Worm (Caenorhabditis elegans): Measurements from ENCODE around the gene puf-7.
"Not testable (repeated sequence)": the region's sequence is repeated elsewhere in the genome, so short reads cannot be mapped to it uniquely, and the experiment has no call there.

Gene puf-7

DNA sequence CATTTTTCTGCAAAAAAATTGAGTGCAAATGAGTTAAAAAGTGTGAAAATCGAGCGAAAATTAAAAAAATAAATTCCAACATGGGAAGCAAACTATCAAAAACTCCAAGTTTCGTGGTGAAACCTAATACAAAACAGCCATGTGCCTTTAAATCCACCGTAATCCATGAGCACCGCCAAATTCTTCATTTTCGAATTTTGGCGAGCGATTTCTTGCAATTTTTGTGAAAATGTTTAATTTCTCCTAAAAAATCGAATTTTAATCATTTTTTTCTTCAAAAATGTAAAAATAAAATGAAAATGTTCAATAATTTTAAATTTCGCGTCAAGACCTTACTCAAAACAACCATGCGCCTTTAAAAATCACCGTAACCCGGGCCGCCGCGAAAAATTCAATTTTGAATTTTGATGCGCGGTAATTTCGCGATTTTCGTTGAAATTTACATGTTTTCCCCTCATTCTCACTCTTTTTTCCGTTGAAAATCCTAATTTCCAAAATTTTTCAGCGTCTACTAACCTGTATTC, at the start of gene puf-7, which contains the start of gene snpc-3.1:
TSS of gene puf-7 (plus strand) at position 506 of the 524 bp plus-strand sequence.
TSS of gene snpc-3.1 (minus strand) at position 51 of the 524 bp plus-strand sequence.
- TF ChIP-seq snpc-4 (GFP tag; optimal IDR thresholded peaks at IDR 0.05): not testable (repeated sequence)
- TF ChIP-seq snpc-4 (tag; optimal IDR thresholded peaks at IDR 0.05): peak in 1 of 4 experiments; percentile 78
- TF ChIP-seq attf-6 (GFP tag; IDR thresholded peaks at IDR 0.05): peak; percentile 65; the same call in 1 of the 2 replicates
- TF ChIP-seq madf-3 (GFP tag; IDR thresholded peaks at IDR 0.05): 0 out of 2 replicates have a peak, but pooled peaks have one; percentile 46
- peak; percentile 97 for TF ChIP-seq F33H1.4 (GFP tag; IDR thresholded peaks at IDR 0.05)
- peak; percentile 30; the same call in 1 of the 2 replicates for TF ChIP-seq pbrm-1 (GFP tag; IDR thresholded peaks at IDR 0.05)
- peak; percentile 42 for TF ChIP-seq efl-1 (GFP tag; optimal IDR thresholded peaks at IDR 0.05)
- peak; percentile 37 for TF ChIP-seq hmg-1.2 (GFP tag; IDR thresholded peaks at IDR 0.05)
- TF ChIP-seq Y95B8A.8 (GFP tag; IDR thresholded peaks at IDR 0.05): peak; percentile 44; the same call in 1 of the 2 replicates
- peak; percentile 24; the same call in 1 of the 2 replicates for TF ChIP-seq ekl-4 (GFP tag; IDR thresholded peaks at IDR 0.05)
- TF ChIP-seq xnd-1 (tag; optimal IDR thresholded peaks at IDR 0.05): peak; percentile 90
- 0 out of 2 replicates have a peak, but pooled peaks have one; percentile 16 for TF ChIP-seq bed-2 (GFP tag; IDR thresholded peaks at IDR 0.05)
- TF ChIP-seq dox-1 (GFP tag; IDR thresholded peaks at IDR 0.05): peak; percentile 77
- peak; percentile 88 for TF ChIP-seq ceh-91 (GFP tag; IDR thresholded peaks at IDR 0.05)
- peak; percentile 34; the same call in 1 of the 2 replicates for TF ChIP-seq hsf-1 (GFP tag; IDR thresholded peaks at IDR 0.05)
- peak; percentile 84 for TF ChIP-seq lsl-1 (GFP tag; optimal IDR thresholded peaks at IDR 0.05)
- TF ChIP-seq rcor-1 (GFP tag; IDR thresholded peaks at IDR 0.05): peak; percentile 37; the same call in 1 of the 2 replicates
- peak; percentile 23 for TF ChIP-seq lin-54 (GFP tag; optimal IDR thresholded peaks at IDR 0.05)
- peak; percentile 98 for TF ChIP-seq madf-6 (GFP tag; IDR thresholded peaks at IDR 0.05)
- TF ChIP-seq D2030.7 (GFP tag; IDR thresholded peaks at IDR 0.05): peak; percentile 78
- TF ChIP-seq mcd-1 (GFP tag; IDR thresholded peaks at IDR 0.05): peak; percentile 55; the same call in 1 of the 2 replicates
- TF ChIP-seq Y53G8AR.9 (GFP tag; conservative IDR thresholded peaks at IDR 0.05): peak; percentile 45; the same call in 1 of the 2 replicates
- TF ChIP-seq madf-8 (GFP tag; conservative IDR thresholded peaks at IDR 0.05): peak; percentile 89

DNA sequence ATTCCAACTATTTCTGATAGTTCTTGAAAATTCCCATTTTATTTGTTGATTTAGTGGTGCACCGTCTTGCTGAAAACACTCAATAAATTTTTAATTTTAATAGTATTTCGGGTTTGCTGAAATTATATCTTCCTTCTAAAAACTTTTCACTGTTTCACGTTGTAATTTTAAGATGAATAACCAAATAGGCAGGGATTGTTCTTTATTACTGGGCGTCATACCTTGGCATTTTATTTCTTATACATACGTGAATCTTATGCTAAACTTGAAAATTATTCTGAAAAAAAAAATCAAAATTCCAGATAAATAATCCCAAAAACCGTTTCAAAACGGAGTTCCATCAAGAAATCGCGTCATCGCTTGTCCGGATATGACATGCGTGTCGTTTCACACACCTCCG, 47.8 kb upstream of the puf-7 start, which contains the start of gene mgl-3:
TSS of gene mgl-3 (plus strand) at position 301 of the 400 bp plus-strand sequence.
- TF ChIP-seq B0019.2 (GFP tag; conservative IDR thresholded peaks at IDR 0.05) (no peak), tbx-9 (tag; optimal IDR thresholded peaks at IDR 0.05; ENCODE audit: borderline replicate concordance) (no peak), nhr-179 (tag; optimal IDR thresholded peaks at IDR 0.05) (no peak), C17E4.6 (GFP tag; IDR thresholded peaks at IDR 0.05) (no peak), somi-1 (GFP tag; optimal IDR thresholded peaks at IDR 0.05) (no peak), hmg-1.2 (GFP tag; IDR thresholded peaks at IDR 0.05) (no peak), mel-28 (tag; optimal IDR thresholded peaks at IDR 0.05; ENCODE audit: borderline replicate concordance) (no peak), repo-1 (tag; optimal IDR thresholded peaks at IDR 0.05) (no peak), cebp-2 (GFP tag; IDR thresholded peaks at IDR 0.05) (no peak), madf-10 (tag; optimal IDR thresholded peaks at IDR 0.05) (no peak), F33H1.4 (GFP tag; IDR thresholded peaks at IDR 0.05) (no peak), Y53G8AR.9 (GFP tag; conservative IDR thresholded peaks at IDR 0.05) (no peak), atf-7 (tag; optimal IDR thresholded peaks at IDR 0.05) (no peak)

DNA sequence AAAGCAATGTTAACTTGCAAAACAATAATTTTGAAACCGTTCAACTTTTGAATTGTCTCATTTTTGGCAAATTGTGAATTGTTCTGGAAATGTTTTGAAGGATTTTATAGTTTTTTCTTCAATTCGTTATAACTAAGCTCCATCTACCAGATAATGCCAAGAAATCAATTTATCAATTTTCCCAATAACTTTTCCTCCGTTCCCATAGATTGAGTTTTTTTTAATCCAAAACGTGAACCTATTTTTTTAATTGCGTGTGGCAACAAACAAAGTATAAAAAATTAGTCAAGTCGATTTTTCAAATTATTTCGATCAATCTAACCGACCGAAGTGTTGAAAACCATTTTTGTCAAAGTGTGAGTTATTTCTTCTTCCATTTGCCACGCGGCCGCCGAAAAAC, 33.8 kb upstream of the puf-7 start, which contains the start of gene Y4C6A.4:
TSS of gene Y4C6A.4 (plus strand) at position 301 of the 400 bp plus-strand sequence.
- TF ChIP-seq tbx-9 (tag; optimal IDR thresholded peaks at IDR 0.05; ENCODE audit: borderline replicate concordance): no peak
- no peak for TF ChIP-seq mcd-1 (GFP tag; IDR thresholded peaks at IDR 0.05)

DNA sequence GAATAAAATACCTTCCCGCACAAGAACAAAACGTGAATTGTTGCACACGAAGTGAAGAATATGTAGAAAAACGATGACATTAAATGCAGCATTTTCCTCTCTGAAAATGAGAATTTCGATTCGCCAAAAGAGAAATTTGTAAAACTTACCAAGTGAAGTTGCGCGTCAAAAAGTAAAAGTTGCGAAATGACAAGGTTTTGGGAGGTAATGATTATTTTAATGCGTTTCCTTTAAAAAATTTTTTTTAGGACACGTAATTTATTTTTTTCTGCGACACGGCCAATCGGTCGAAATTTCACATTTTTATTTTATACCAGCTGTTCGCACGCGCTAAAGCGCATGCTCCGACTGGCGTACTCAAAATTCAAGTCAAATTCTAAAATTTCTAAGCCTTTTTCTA, 30.5 kb upstream of the puf-7 start, which contains the start of gene Y4C6A.3:
TSS of gene Y4C6A.3 (minus strand) at position 101 of the 400 bp plus-strand sequence.
- TF ChIP-seq F37B4.10 (GFP tag; IDR thresholded peaks at IDR 0.05); F57A8.1 (GFP tag; optimal IDR thresholded peaks at IDR 0.05); ztf-3 (GFP tag; optimal IDR thresholded peaks at IDR 0.05): not testable (repeated sequence)

Measured in whole organism, young adult.